Worm (Caenorhabditis elegans) whole organism, young adult: Measurements from ENCODE around the gene srr-1.

Experiments used
- ama-1 ChIP-seq, 3 experiments: fragments of 150-350 bp in 1 of 3; sonication (generic microtip) in 2 of 3; optimal IDR thresholded peaks; 2 replicates each; lab custom pipeline; 2014 to 2018; ENCODE audit warnings: missing biosample characterization in 2 of 3, missing genetic modification characterization in 2 of 3, missing genetic modification reagents in 2 of 3
- cebp-1 ChIP-seq, 2 experiments: fragments of 200-800 bp in 1 of 2; sonication (Bioruptor generic) in 1 of 2; sonication (generic microtip) in 1 of 2; IDR thresholded peaks in 1 of 2; optimal IDR thresholded peaks in 1 of 2; 2 replicates each; pipeline versions ENCODE4 v1.3.6 to Lab custom; 2017 to 2022; ENCODE audit warnings: missing compliant biosample characterization in 2 of 2, missing genetic modification characterization in 2 of 2, mild to moderate bottlenecking in 1 of 2, missing genetic modification reagents in 1 of 2, moderate library complexity in 1 of 2
- chd-7 ChIP-seq: sonication (generic microtip); optimal IDR thresholded peaks from 2 replicates; lab custom pipeline; 2016; ENCODE audit warnings: mild to moderate bottlenecking, missing genetic modification characterization, moderate library complexity, missing compliant biosample characterization
- efl-1 ChIP-seq: fragments of 150-350 bp; optimal IDR thresholded peaks from 2 replicates; lab custom pipeline; 2014; ENCODE audit warnings: missing biosample characterization, missing genetic modification reagents, missing genetic modification characterization
- him-1 ChIP-seq: sonication (generic microtip); optimal IDR thresholded peaks from 2 replicates; lab custom pipeline; 2016; ENCODE audit warnings: missing genotype, missing genetic modification reagents, missing genetic modification characterization, missing compliant biosample characterization
- lsl-1 ChIP-seq: fragments of 200-800 bp; sonication (Bioruptor generic); optimal IDR thresholded peaks from 2 replicates; lab custom pipeline; 2018; ENCODE audit warnings: mild to moderate bottlenecking, missing genetic modification characterization, moderate library complexity, missing compliant biosample characterization
- snpc-4 ChIP-seq, 5 experiments: fragments of 150-350 bp in 1 of 5; sonication (generic microtip) in 4 of 5; optimal IDR thresholded peaks; 2 replicates each; lab custom pipeline; 2014 to 2018; ENCODE audit warnings: missing genetic modification characterization in 5 of 5, missing biosample characterization in 3 of 5, antibody characterized with exemption in 2 of 5, mild to moderate bottlenecking in 2 of 5, missing compliant biosample characterization in 2 of 5, missing genotype in 2 of 5, moderate library complexity in 2 of 5, missing genetic modification reagents in 1 of 5
- tlf-1 ChIP-seq: fragments of 200-800 bp; sonication (Bioruptor generic); optimal IDR thresholded peaks from 2 replicates; lab custom pipeline; 2018; ENCODE audit warnings: mild to moderate bottlenecking, missing genetic modification characterization, missing compliant biosample characterization
- unc-62 ChIP-seq: fragments of 150-350 bp; optimal IDR thresholded peaks from 2 replicates; lab custom pipeline; 2014; ENCODE audit warnings: missing biosample characterization, missing genetic modification reagents, missing genetic modification characterization
- zfh-2 ChIP-seq: fragments of 200-800 bp; sonication (Bioruptor generic); conservative IDR thresholded peaks from 2 replicates; pipeline ENCODE4 v1.3.6; 2022; ENCODE audit warnings: missing genetic modification reagents, missing genetic modification characterization, missing compliant biosample characterization
- ztf-6 ChIP-seq: fragments of 200-800 bp; sonication (Bioruptor generic); IDR thresholded peaks from 2 replicates; pipeline ENCODE4 v1.3.6; 2022; ENCODE audit warnings: missing genetic modification reagents, missing genetic modification characterization, missing compliant biosample characterization

DNA sequence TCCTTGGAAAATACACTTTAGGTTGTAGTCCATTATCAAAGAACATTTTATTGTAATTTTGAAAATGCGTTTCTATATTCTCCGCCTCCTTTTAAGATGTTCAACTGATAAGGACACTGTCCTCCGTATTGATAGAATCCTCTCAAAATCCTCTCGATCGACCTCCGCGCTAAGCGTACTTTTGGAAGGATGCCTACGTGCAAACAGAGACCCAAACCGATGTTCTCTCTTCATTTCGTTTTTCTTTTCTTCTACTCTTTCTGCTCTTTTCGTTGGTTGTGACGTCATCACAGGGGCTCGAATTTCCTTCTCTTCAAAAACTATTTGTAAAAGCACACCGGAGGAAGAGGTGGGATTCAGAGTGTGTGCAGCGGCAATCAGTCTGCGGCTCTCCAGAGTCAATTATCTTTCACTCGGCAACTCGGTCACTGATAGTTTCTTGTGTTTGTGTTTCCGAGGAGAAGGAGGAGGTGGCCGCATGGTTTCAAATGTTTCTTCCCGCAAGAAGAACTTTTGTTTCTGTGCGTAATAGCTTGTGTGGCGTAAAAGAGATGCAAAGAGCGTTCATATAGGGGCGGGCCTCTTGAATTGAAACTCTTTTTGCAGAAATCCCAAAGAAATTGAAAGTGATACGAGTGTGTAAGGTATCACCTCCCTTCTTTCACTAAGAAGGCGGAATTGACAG is 29.0 kb upstream of the srr-1 start, which contains the start of gene C34B4.2:
- TF ChIP-seq efl-1 (GFP tag; lab: Kevin White, UChicago) (no peak), cebp-1 (GFP tag; IDR thresholded peaks at IDR 0.05; lab: Robert Waterston, UW) (no peak), cebp-1 (tag; optimal IDR thresholded peaks at IDR 0.05; lab: Kevin White, UChicago) (peak; percentile 67), tlf-1 (GFP tag; lab: Kevin White, UChicago) (no peak), him-1 (tag; lab: Kevin White, UChicago) (no peak), ama-1 (optimal IDR thresholded peaks at IDR 0.05; lab: Kevin White, UChicago) (no peak), ama-1 (GFP tag; optimal IDR thresholded peaks at IDR 0.05; lab: Kevin White, UChicago) (no peak), lsl-1 (GFP tag; lab: Kevin White, UChicago) (no peak), zfh-2 (GFP tag; lab: Robert Waterston, UW) (no peak), ztf-6 (no peak), chd-7 (tag; lab: Kevin White, UChicago) (peak; percentile 35), snpc-4 (GFP tag; optimal IDR thresholded peaks at IDR 0.05; lab: Kevin White, UChicago) (no peak), snpc-4 (tag; optimal IDR thresholded peaks at IDR 0.05; lab: Kevin White, UChicago) (peak in 1 of 4 experiments; percentile 13), unc-62 (GFP tag; lab: Kevin White, UChicago) (no peak)
